Worm (Caenorhabditis elegans) whole organism, L1 larva: ENCODE data around the gene sdz-38.

Experiments used
- C16A3.4 ChIP-seq: fragments of 150-350 bp; optimal IDR thresholded peaks from 2 replicates; lab custom pipeline; 2014; ENCODE audit warnings: missing biosample characterization, missing genetic modification characterization
- C34B4.2 ChIP-seq: sonication (generic microtip); optimal IDR thresholded peaks from 2 replicates; lab custom pipeline; 2017; ENCODE audit warnings: mild to moderate bottlenecking, missing genetic modification characterization, missing compliant biosample characterization
- F16B12.6 ChIP-seq: fragments of 150-350 bp; optimal IDR thresholded peaks from 2 replicates; lab custom pipeline; 2014; ENCODE audit warnings: missing biosample characterization, missing genetic modification characterization
- aha-1 ChIP-seq: fragments of 150-350 bp; optimal IDR thresholded peaks from 2 replicates; lab custom pipeline; 2014; ENCODE audit warnings: missing biosample characterization, missing genetic modification characterization
- ama-1 ChIP-seq: fragments of 150-350 bp; optimal IDR thresholded peaks from 2 replicates; lab custom pipeline; 2014
- blmp-1 ChIP-seq: fragments of 150-350 bp; optimal IDR thresholded peaks from 2 replicates; lab custom pipeline; 2014; ENCODE audit warnings: missing biosample characterization, missing genetic modification characterization
- ceh-63 ChIP-seq: fragments of 200-800 bp; sonication (Bioruptor generic); optimal IDR thresholded peaks from 2 replicates; lab custom pipeline; 2018; ENCODE audit warnings: mild to moderate bottlenecking, missing genetic modification characterization, missing compliant biosample characterization
- ceh-88 ChIP-seq: fragments of 200-800 bp; sonication (Bioruptor generic); IDR thresholded peaks from 2 replicates; pipeline ENCODE4 v1.3.6; 2022; ENCODE audit warnings: missing genetic modification characterization, missing compliant biosample characterization
- dpl-1 ChIP-seq, 3 experiments: fragments of 150-350 bp in 2 of 3; sonication (generic microtip) in 1 of 3; optimal IDR thresholded peaks; 2 replicates each; lab custom pipeline; 2014 to 2017; ENCODE audit warnings: missing biosample characterization in 3 of 3, missing genetic modification characterization in 3 of 3, missing genetic modification reagents in 3 of 3
- dsc-1 ChIP-seq: sonication (generic microtip); optimal IDR thresholded peaks from 2 replicates; lab custom pipeline; 2016; ENCODE audit warnings: mild to moderate bottlenecking, missing genetic modification characterization, missing compliant biosample characterization
- elt-3 ChIP-seq, 6 experiments: fragments of 150-350 bp in 1 of 6; sonication (generic microtip); optimal IDR thresholded peaks; 2 replicates each; lab custom pipeline; 2017 to 2018; ENCODE audit warnings: missing biosample characterization in 6 of 6, missing genetic modification characterization in 6 of 6, inconsistent platforms in 1 of 6
- ets-5 ChIP-seq: fragments of 200-800 bp; sonication (Bioruptor generic); IDR thresholded peaks from 2 replicates; pipeline ENCODE4 v1.3.6; 2022; ENCODE audit warnings: missing genetic modification characterization, missing compliant biosample characterization
- fkh-10 ChIP-seq: sonication (generic microtip); optimal IDR thresholded peaks from 2 replicates; lab custom pipeline; 2017; ENCODE audit warnings: missing biosample characterization, missing genetic modification reagents, missing genetic modification characterization
- fkh-4 ChIP-seq: sonication (generic microtip); optimal IDR thresholded peaks from 2 replicates; lab custom pipeline; 2016; ENCODE audit warnings: missing compliant biosample characterization, missing genetic modification characterization, borderline replicate concordance
- grh-1 ChIP-seq: fragments of 200-800 bp; sonication (Bioruptor generic); IDR thresholded peaks from 2 replicates; pipeline ENCODE4 v1.3.6; 2022; ENCODE audit warnings: missing genetic modification reagents, missing genetic modification characterization, missing compliant biosample characterization
- hlh-17 ChIP-seq: fragments of 200-800 bp; sonication (Bioruptor generic); optimal IDR thresholded peaks from 2 replicates; lab custom pipeline; 2018; ENCODE audit warnings: missing genetic modification characterization, mild to moderate bottlenecking, missing compliant biosample characterization, moderate library complexity, borderline replicate concordance
- hlh-4 ChIP-seq: sonication (generic microtip); optimal IDR thresholded peaks from 2 replicates; lab custom pipeline; 2016; ENCODE audit warnings: mild to moderate bottlenecking, missing genetic modification characterization, missing compliant biosample characterization
- hpl-2 ChIP-seq: fragments of 150-350 bp; optimal IDR thresholded peaks from 2 replicates; lab custom pipeline; 2014; ENCODE audit warnings: missing biosample characterization, missing genetic modification reagents, missing genetic modification characterization
- isw-1 ChIP-seq: fragments of 200-800 bp; sonication (Bioruptor generic); IDR thresholded peaks from 2 replicates; pipeline ENCODE4 v1.3.6; 2022; ENCODE audit warnings: missing genetic modification characterization, missing compliant biosample characterization
- jun-1 ChIP-seq: fragments of 150-350 bp; optimal IDR thresholded peaks from 2 replicates; lab custom pipeline; 2014; ENCODE audit warnings: missing biosample characterization, missing genetic modification reagents, missing genetic modification characterization
- lin-13 ChIP-seq: fragments of 150-350 bp; optimal IDR thresholded peaks from 2 replicates; lab custom pipeline; 2014; ENCODE audit warnings: missing biosample characterization, missing genetic modification reagents, missing genetic modification characterization
- lin-35 ChIP-seq, 2 experiments: fragments of 150-350 bp; optimal IDR thresholded peaks; 2 replicates each; lab custom pipeline; 2014; ENCODE audit warnings: missing biosample characterization in 2 of 2, missing genetic modification characterization in 2 of 2, missing genetic modification reagents in 2 of 2
- lir-3 ChIP-seq: sonication (generic microtip); optimal IDR thresholded peaks from 2 replicates; lab custom pipeline; 2016; ENCODE audit warnings: mild to moderate bottlenecking, missing genetic modification characterization, moderate library complexity, missing compliant biosample characterization; ENCODE audit not compliant: poor library complexity
- lsy-2 ChIP-seq, 2 experiments: fragments of 150-350 bp; optimal IDR thresholded peaks; 2 replicates each; lab custom pipeline; 2014; ENCODE audit warnings: missing biosample characterization in 2 of 2, missing genetic modification characterization in 2 of 2
- mdl-1 ChIP-seq, 2 experiments: fragments of 150-350 bp; optimal IDR thresholded peaks; 2 replicates each; lab custom pipeline; 2014 to 2017; ENCODE audit warnings: missing biosample characterization in 2 of 2, missing genetic modification characterization in 2 of 2, inconsistent platforms in 1 of 2
- mep-1 ChIP-seq: fragments of 150-350 bp; optimal IDR thresholded peaks from 2 replicates; lab custom pipeline; 2014; ENCODE audit warnings: missing biosample characterization, missing genetic modification characterization
- nhr-12 ChIP-seq: sonication (generic microtip); optimal IDR thresholded peaks from 2 replicates; lab custom pipeline; 2017; ENCODE audit warnings: missing biosample characterization, missing genetic modification characterization
- nhr-19 ChIP-seq: fragments of 200-800 bp; sonication (Bioruptor generic); conservative IDR thresholded peaks from 2 replicates; pipeline ENCODE4 v1.3.6; 2022; ENCODE audit warnings: missing genetic modification characterization, missing compliant biosample characterization
- nhr-20 ChIP-seq: sonication (generic microtip); optimal IDR thresholded peaks from 2 replicates; lab custom pipeline; 2016; ENCODE audit warnings: mild to moderate bottlenecking, missing genetic modification characterization, missing compliant biosample characterization
- nhr-47 ChIP-seq: sonication (generic microtip); optimal IDR thresholded peaks from 2 replicates; lab custom pipeline; 2016; ENCODE audit warnings: mild to moderate bottlenecking, missing genetic modification characterization, moderate library complexity, missing compliant biosample characterization
- nhr-76 ChIP-seq: sonication (generic microtip); optimal IDR thresholded peaks from 2 replicates; lab custom pipeline; 2017; ENCODE audit warnings: missing biosample characterization, missing genetic modification characterization
- nhr-85 ChIP-seq: sonication (generic microtip); peaks from one replicate; lab custom pipeline; 2016; ENCODE audit warnings: missing genetic modification characterization, inconsistent platforms, missing compliant biosample characterization
- nhr-90 ChIP-seq: sonication (generic microtip); optimal IDR thresholded peaks from 2 replicates; lab custom pipeline; 2016; ENCODE audit warnings: mild to moderate bottlenecking, missing genetic modification characterization, missing compliant biosample characterization; ENCODE audit not compliant: poor library complexity
- pag-3 ChIP-seq: sonication (generic microtip); optimal IDR thresholded peaks from 2 replicates; lab custom pipeline; 2017; ENCODE audit warnings: missing genetic modification characterization, mild to moderate bottlenecking, missing compliant biosample characterization, antibody characterized with exemption, borderline replicate concordance; ENCODE audit not compliant: insufficient read depth
- pax-3 ChIP-seq: fragments of 200-800 bp; sonication (Bioruptor generic); optimal IDR thresholded peaks from 2 replicates; lab custom pipeline; 2018; ENCODE audit warnings: mild to moderate bottlenecking, missing genetic modification characterization, moderate library complexity, missing compliant biosample characterization
- pqm-1 ChIP-seq: sonication (generic microtip); optimal IDR thresholded peaks from 3 replicates; lab custom pipeline; 2017; ENCODE audit warnings: missing biosample characterization, missing genetic modification characterization
- rnt-1 ChIP-seq: sonication (generic microtip); optimal IDR thresholded peaks from 2 replicates; lab custom pipeline; 2016; ENCODE audit warnings: mild to moderate bottlenecking, missing genetic modification characterization, moderate library complexity, missing compliant biosample characterization
- snu-23 ChIP-seq: sonication (generic microtip); optimal IDR thresholded peaks from 2 replicates; lab custom pipeline; 2016; ENCODE audit warnings: missing genetic modification characterization, missing compliant biosample characterization
- sox-4 ChIP-seq: sonication (generic microtip); optimal IDR thresholded peaks from 2 replicates; lab custom pipeline; 2016; ENCODE audit warnings: missing genetic modification characterization, missing compliant biosample characterization
- sup-37 ChIP-seq: fragments of 200-800 bp; sonication (Bioruptor generic); optimal IDR thresholded peaks from 2 replicates; lab custom pipeline; 2018; ENCODE audit warnings: mild to moderate bottlenecking, missing genetic modification characterization, missing compliant biosample characterization
- unc-30 ChIP-seq: sonication (generic microtip); optimal IDR thresholded peaks from 2 replicates; lab custom pipeline; 2017; ENCODE audit warnings: missing biosample characterization, missing genetic modification characterization
- unc-98 ChIP-seq: fragments of 200-800 bp; sonication (Bioruptor generic); IDR thresholded peaks from 2 replicates; pipeline ENCODE4 v1.3.6; 2022; ENCODE audit warnings: missing genetic modification characterization, missing compliant biosample characterization
- xbp-1 ChIP-seq: sonication (generic microtip); optimal IDR thresholded peaks from 2 replicates; lab custom pipeline; 2016; ENCODE audit warnings: missing genetic modification characterization, missing compliant biosample characterization
- zip-4 ChIP-seq: fragments of 200-800 bp; sonication (Bioruptor generic); optimal IDR thresholded peaks from 2 replicates; lab custom pipeline; 2018; ENCODE audit warnings: mild to moderate bottlenecking, missing genetic modification characterization, moderate library complexity, missing compliant biosample characterization
- ztf-11 ChIP-seq, 2 experiments: sonication (generic microtip); optimal IDR thresholded peaks; 2 replicates each; lab custom pipeline; 2016 to 2017; ENCODE audit warnings: missing genetic modification characterization in 2 of 2, missing biosample characterization in 1 of 2, missing compliant biosample characterization in 1 of 2
- ztf-4 ChIP-seq: fragments of 150-350 bp; optimal IDR thresholded peaks from 2 replicates; lab custom pipeline; 2014; ENCODE audit warnings: missing biosample characterization, missing genetic modification characterization

sdz-38 gene

ce11 chrII:9935044-9935599, 46.5 kb downstream of the sdz-38 start (continued):
- TF ChIP-seq aha-1 (tag; lab: Kevin White, UChicago) (no peak), elt-3 (tag; optimal IDR thresholded peaks at IDR 0.05; lab: Kevin White, UChicago) (no peak), rnt-1 (tag; lab: Kevin White, UChicago) (peak; percentile 0), C34B4.2 (tag; lab: Kevin White, UChicago) (no peak), lin-35 (GFP tag; optimal IDR thresholded peaks at IDR 0.05; lab: Kevin White, UChicago) (peak in 1 of 2 experiments; percentile 11)

ce11 chrII:9934570-9934969, 47.1 kb downstream of the sdz-38 start:
- TF ChIP-seq ets-5 (no peak), ztf-4 (tag; lab: Kevin White, UChicago) (no peak), ama-1 (lab: Kevin White, UChicago) (no peak), lir-3 (tag; lab: Kevin White, UChicago) (no peak), xbp-1 (tag; lab: Kevin White, UChicago) (no peak), hlh-17 (GFP tag; lab: Kevin White, UChicago) (peak; percentile 28), fkh-4 (no peak)
- TF ChIP-seq, all 84 proteins: peak for 1

ce11 chrII:9933947-9934383, 47.7 kb downstream of the sdz-38 start:
- TF ChIP-seq lin-13, result no peak
- TF ChIP-seq blmp-1, result no peak
- TF ChIP-seq isw-1 (GFP tag; lab: Robert Waterston, UW), result no peak
- no peak for TF ChIP-seq mdl-1 (tag; optimal IDR thresholded peaks at IDR 0.05; lab: Kevin White, UChicago)
- TF ChIP-seq nhr-85 (tag; lab: Kevin White, UChicago), result peak; percentile 74
- no peak for TF ChIP-seq fkh-4
- peak; percentile 77 for TF ChIP-seq ama-1 (lab: Kevin White, UChicago)
- TF ChIP-seq lsy-2 (tag; optimal IDR thresholded peaks at IDR 0.05; lab: Kevin White, UChicago), result no peak
- TF ChIP-seq ceh-63 (GFP tag; lab: Kevin White, UChicago), result no peak
- no peak for TF ChIP-seq fkh-10
- peak in 1 of 3 experiments; percentile 4 for TF ChIP-seq dpl-1 (GFP tag; optimal IDR thresholded peaks at IDR 0.05; lab: Kevin White, UChicago)
- no peak for TF ChIP-seq pqm-1 (tag; lab: Kevin White, UChicago)
- TF ChIP-seq zip-4 (GFP tag; lab: Kevin White, UChicago), result no peak
- no peak for TF ChIP-seq unc-98
- peak; percentile 48 for TF ChIP-seq snu-23
- no peak for TF ChIP-seq nhr-12 (tag; lab: Kevin White, UChicago)
- no peak for TF ChIP-seq mep-1
- TF ChIP-seq ztf-11 (tag; optimal IDR thresholded peaks at IDR 0.05; lab: Kevin White, UChicago), result no peak
- no peak for TF ChIP-seq hpl-2 (GFP tag; lab: Kevin White, UChicago)
- TF ChIP-seq hlh-17 (GFP tag; lab: Kevin White, UChicago), result peak; percentile 24
- no peak for TF ChIP-seq jun-1
- no peak for TF ChIP-seq C34B4.2 (tag; lab: Kevin White, UChicago)
- TF ChIP-seq nhr-20 (tag; lab: Kevin White, UChicago), result peak; percentile 14
- TF ChIP-seq sup-37 (GFP tag; lab: Kevin White, UChicago), result no peak
- no peak for TF ChIP-seq grh-1 (GFP tag; lab: Robert Waterston, UW)
- TF ChIP-seq ztf-4 (tag; lab: Kevin White, UChicago), result no peak
- TF ChIP-seq C16A3.4 (tag; lab: Kevin White, UChicago), result no peak
- no peak for TF ChIP-seq ceh-88 (GFP tag; lab: Robert Waterston, UW)
- no peak; the same call in none of the 2 replicates for TF ChIP-seq nhr-19 (GFP tag; lab: Robert Waterston, UW)
- TF ChIP-seq ets-5, result no peak
- TF ChIP-seq hlh-4 (tag; lab: Kevin White, UChicago), result no peak
- TF ChIP-seq pax-3, result no peak
- TF ChIP-seq pag-3 (tag; lab: Kevin White, UChicago), result no peak
- no peak for TF ChIP-seq F16B12.6
- peak; percentile 48 for TF ChIP-seq nhr-47 (tag; lab: Kevin White, UChicago)
- peak; percentile 58 for TF ChIP-seq nhr-90
- TF ChIP-seq nhr-76 (tag; lab: Kevin White, UChicago), result no peak
- peak in 1 of 2 experiments; percentile 1 for TF ChIP-seq lin-35 (GFP tag; optimal IDR thresholded peaks at IDR 0.05; lab: Kevin White, UChicago)
- no peak for TF ChIP-seq unc-30 (tag; lab: Kevin White, UChicago)
- no peak for TF ChIP-seq xbp-1 (tag; lab: Kevin White, UChicago)
- no peak for TF ChIP-seq dsc-1 (tag; lab: Kevin White, UChicago)
- no peak for TF ChIP-seq sox-4 (tag; lab: Kevin White, UChicago)
